Fruit fly (Drosophila melanogaster): Measurements from ENCODE around the gene CG13082.

Gene CG13082

DNA sequence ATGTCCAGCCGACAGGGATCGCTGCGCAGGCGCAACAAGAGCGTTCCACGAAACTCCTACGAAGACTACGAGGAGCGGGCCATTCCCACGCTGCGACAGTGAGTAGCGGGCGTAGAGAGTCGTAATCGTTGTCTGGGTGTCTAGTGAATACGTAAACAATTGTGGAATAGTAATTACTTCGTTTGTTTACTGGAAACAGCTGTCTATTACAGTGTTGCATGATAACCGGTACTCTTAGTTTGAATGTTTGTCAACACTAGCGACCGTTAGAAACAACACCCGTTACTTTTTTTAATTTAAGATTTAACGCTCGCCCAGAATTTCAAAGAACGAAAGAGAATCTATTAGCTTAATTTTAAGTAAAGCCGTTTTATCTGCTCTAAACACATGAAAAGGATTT lies 8.1 kb upstream of the CG13082 start, which contains the start of gene CG10165 (continued):
- TF ChIP-seq CG18764 (GFP tag; optimal IDR thresholded peaks at IDR 0.05) (no peak), CG9797 (GFP tag; optimal IDR thresholded peaks at IDR 0.05) (no peak), Dek (tag; optimal IDR thresholded peaks at IDR 0.05) (no peak), MESR4 (GFP tag; optimal IDR thresholded peaks at IDR 0.05) (peak; percentile 28), jigr1 (GFP tag; IDR thresholded peaks at IDR 0.05) (no peak), gro (GFP tag; optimal IDR thresholded peaks at IDR 0.05) (no peak), pita (GFP tag; optimal IDR thresholded peaks at IDR 0.05) (no peak), CG10543 (GFP tag; optimal IDR thresholded peaks at IDR 0.05) (no peak), wor (GFP tag; IDR thresholded peaks at IDR 0.05) (no peak), ems (GFP tag; optimal IDR thresholded peaks at IDR 0.05) (no peak), CG31365 (tag; optimal IDR thresholded peaks at IDR 0.05) (no peak), croc (GFP tag; conservative IDR thresholded peaks at IDR 0.05) (no peak), CG7556 (GFP tag; optimal IDR thresholded peaks at IDR 0.05) (no peak), Ptx1 (GFP tag; IDR thresholded peaks at IDR 0.05) (no peak), CG9609 (GFP tag; optimal IDR thresholded peaks at IDR 0.05) (no peak), CG6813 (GFP tag; optimal IDR thresholded peaks at IDR 0.05) (no peak), Abd-B (GFP tag; optimal IDR thresholded peaks at IDR 0.05) (no peak), sob (GFP tag; IDR thresholded peaks at IDR 0.05) (peak; percentile 5; the same call in 1 of the 2 replicates), CG3838 (GFP tag; optimal IDR thresholded peaks at IDR 0.05) (no peak), Med (GFP tag) (peak; percentile 60), Hr78 (GFP tag; optimal IDR thresholded peaks at IDR 0.05) (no peak), Sox102F (GFP tag; optimal IDR thresholded peaks at IDR 0.05) (no peak), zen (tag; optimal IDR thresholded peaks at IDR 0.05) (peak; percentile 56), Hr39 (optimal IDR thresholded peaks at IDR 0.05) (no peak), Scr (GFP tag; IDR thresholded peaks at IDR 0.05; ENCODE audit: partially characterized antibody) (no peak), Atf-2 (GFP tag; optimal IDR thresholded peaks at IDR 0.05) (no peak), Oaz (GFP tag; IDR thresholded peaks at IDR 0.05) (no peak), Ravus (GFP tag; IDR thresholded peaks at IDR 0.05) (no peak), CG4360 (GFP tag; IDR thresholded peaks at IDR 0.05) (no peak), nerfin-2 (GFP tag; IDR thresholded peaks at IDR 0.05; ENCODE audit: partially characterized antibody) (no peak), lab (GFP tag; optimal IDR thresholded peaks at IDR 0.05) (no peak), HLHmδ (GFP tag; optimal IDR thresholded peaks at IDR 0.05) (no peak), Lim3 (GFP tag; IDR thresholded peaks at IDR 0.05) (no peak), CG16779 (GFP tag; IDR thresholded peaks at IDR 0.05) (no peak), Six4 (GFP tag; optimal IDR thresholded peaks at IDR 0.05) (no peak), CG3995 (GFP tag; optimal IDR thresholded peaks at IDR 0.05) (no peak), pfk (GFP tag; optimal IDR thresholded peaks at IDR 0.05) (no peak), CG2199 (GFP tag; IDR thresholded peaks at IDR 0.05) (no peak), nmo (GFP tag; optimal IDR thresholded peaks at IDR 0.05) (no peak), vfl (GFP tag; optimal IDR thresholded peaks at IDR 0.05) (no peak), Fer1 (GFP tag; optimal IDR thresholded peaks at IDR 0.05) (peak; percentile 2), chm (GFP tag; IDR thresholded peaks at IDR 0.05) (no peak), CG4328 (GFP tag; optimal IDR thresholded peaks at IDR 0.05) (no peak), corto (GFP tag; optimal IDR thresholded peaks at IDR 0.05) (no peak), Side (GFP tag; optimal IDR thresholded peaks at IDR 0.05) (no peak), sim (GFP tag; IDR thresholded peaks at IDR 0.05) (no peak), row (GFP tag; IDR thresholded peaks at IDR 0.05) (no peak), CG17802 (tag; optimal IDR thresholded peaks at IDR 0.05) (no peak), HHEX (GFP tag; optimal IDR thresholded peaks at IDR 0.05) (no peak), CG13775 (GFP tag; optimal IDR thresholded peaks at IDR 0.05) (no peak), tgo (GFP tag; IDR thresholded peaks at IDR 0.05) (no peak), CG33213 (GFP tag; optimal IDR thresholded peaks at IDR 0.05) (no peak)
